Worm (Caenorhabditis elegans) whole organism, L2 larva: ENCODE measurements around the gene H06H21.37.

ENCODE experiments used
- C34F6.9 ChIP-seq: fragments of 150-350 bp; optimal IDR thresholded peaks from 2 replicates; lab custom pipeline; 2014; ENCODE audit warnings: missing biosample characterization, missing genetic modification characterization
- Y55F3AM.14 ChIP-seq: fragments of 200-800 bp; sonication (Bioruptor generic); optimal IDR thresholded peaks from 2 replicates; lab custom pipeline; 2018; ENCODE audit warnings: mild to moderate bottlenecking, missing genetic modification characterization, missing compliant biosample characterization
- ZK546.5 ChIP-seq: sonication (generic microtip); optimal IDR thresholded peaks from 2 replicates; lab custom pipeline; 2017; ENCODE audit warnings: missing biosample characterization, missing genetic modification characterization
- blmp-1 ChIP-seq: sonication (generic microtip); optimal IDR thresholded peaks from 2 replicates; lab custom pipeline; 2017; ENCODE audit warnings: missing genetic modification characterization, mild to moderate bottlenecking, missing compliant biosample characterization, antibody characterized with exemption, moderate library complexity; ENCODE audit not compliant: insufficient read depth
- ceh-16 ChIP-seq: fragments of 150-350 bp; optimal IDR thresholded peaks from 2 replicates; lab custom pipeline; 2014; ENCODE audit warnings: missing biosample characterization, missing genetic modification characterization
- ceh-82 ChIP-seq: fragments of 150-350 bp; optimal IDR thresholded peaks from 2 replicates; lab custom pipeline; 2014; ENCODE audit warnings: missing biosample characterization, missing genetic modification characterization
- crh-2 ChIP-seq: sonication (generic microtip); optimal IDR thresholded peaks from 2 replicates; lab custom pipeline; 2017; ENCODE audit warnings: missing biosample characterization, missing genetic modification characterization
- dmd-4 ChIP-seq: sonication (generic microtip); optimal IDR thresholded peaks from 2 replicates; lab custom pipeline; 2017; ENCODE audit warnings: missing biosample characterization, missing genetic modification characterization
- elt-1 ChIP-seq: fragments of 150-350 bp; optimal IDR thresholded peaks from 2 replicates; lab custom pipeline; 2014; ENCODE audit warnings: missing biosample characterization, missing genetic modification characterization
- elt-3 ChIP-seq: sonication (generic microtip); optimal IDR thresholded peaks from 2 replicates; lab custom pipeline; 2017; ENCODE audit warnings: missing biosample characterization, missing genetic modification characterization
- fos-1 ChIP-seq: fragments of 150-350 bp; optimal IDR thresholded peaks from 2 replicates; lab custom pipeline; 2014; ENCODE audit warnings: missing biosample characterization, missing genetic modification characterization
- gmeb-1 ChIP-seq: fragments of 150-350 bp; optimal IDR thresholded peaks from 2 replicates; lab custom pipeline; 2014; ENCODE audit warnings: missing biosample characterization, missing genetic modification characterization
- lin-11 ChIP-seq: fragments of 150-350 bp; sonication (generic microtip); optimal IDR thresholded peaks from 2 replicates; lab custom pipeline; 2014; ENCODE audit warnings: missing biosample characterization, missing genetic modification characterization, inconsistent platforms, mixed read lengths
- lin-13 ChIP-seq: fragments of 150-350 bp; optimal IDR thresholded peaks from 2 replicates; lab custom pipeline; 2014; ENCODE audit warnings: missing biosample characterization, missing genetic modification reagents, missing genetic modification characterization
- lin-39 ChIP-seq: fragments of 150-350 bp; optimal IDR thresholded peaks from 2 replicates; lab custom pipeline; 2014; ENCODE audit warnings: missing biosample characterization, missing genetic modification reagents, missing genetic modification characterization
- lsy-2 ChIP-seq, 2 experiments: fragments of 150-350 bp in 1 of 2; sonication (generic microtip) in 1 of 2; optimal IDR thresholded peaks; 2 replicates each; lab custom pipeline; 2014 to 2017; ENCODE audit warnings: missing biosample characterization in 2 of 2, missing genetic modification characterization in 2 of 2
- mab-5 ChIP-seq: fragments of 150-350 bp; optimal IDR thresholded peaks from 2 replicates; lab custom pipeline; 2014; ENCODE audit warnings: missing biosample characterization, missing genetic modification characterization
- mbf-1 ChIP-seq: sonication (generic microtip); optimal IDR thresholded peaks from 2 replicates; lab custom pipeline; 2017; ENCODE audit warnings: missing biosample characterization, missing genetic modification characterization
- mdl-1 ChIP-seq, 2 experiments: fragments of 150-350 bp in 1 of 2; sonication (generic microtip) in 1 of 2; optimal IDR thresholded peaks; 2 replicates each; lab custom pipeline; 2017; ENCODE audit warnings: missing biosample characterization in 2 of 2, missing genetic modification characterization in 2 of 2
- nhr-10 ChIP-seq: sonication (generic microtip); optimal IDR thresholded peaks from 2 replicates; lab custom pipeline; 2017; ENCODE audit warnings: missing biosample characterization, missing genetic modification characterization
- nhr-11 ChIP-seq: fragments of 150-350 bp; optimal IDR thresholded peaks from 2 replicates; lab custom pipeline; 2014; ENCODE audit warnings: missing biosample characterization, missing genetic modification characterization
- nhr-12 ChIP-seq: fragments of 150-350 bp; optimal IDR thresholded peaks from 2 replicates; lab custom pipeline; 2014; ENCODE audit warnings: missing biosample characterization, missing genetic modification characterization
- nhr-129 ChIP-seq: fragments of 150-350 bp; optimal IDR thresholded peaks from 2 replicates; lab custom pipeline; 2014; ENCODE audit warnings: missing biosample characterization, missing genetic modification characterization
- nhr-21 ChIP-seq: fragments of 150-350 bp; optimal IDR thresholded peaks from 2 replicates; lab custom pipeline; 2014; ENCODE audit warnings: missing biosample characterization, missing genetic modification characterization
- nhr-23 ChIP-seq: fragments of 150-350 bp; optimal IDR thresholded peaks from 2 replicates; lab custom pipeline; 2014; ENCODE audit warnings: missing biosample characterization, missing genetic modification reagents, missing genetic modification characterization
- nhr-237 ChIP-seq: fragments of 150-350 bp; optimal IDR thresholded peaks from 2 replicates; lab custom pipeline; 2014; ENCODE audit warnings: missing biosample characterization, missing genetic modification characterization
- nhr-6 ChIP-seq: fragments of 150-350 bp; optimal IDR thresholded peaks from 2 replicates; lab custom pipeline; 2014; ENCODE audit warnings: missing biosample characterization, missing genetic modification characterization
- nhr-77 ChIP-seq: fragments of 150-350 bp; optimal IDR thresholded peaks from 2 replicates; lab custom pipeline; 2014; ENCODE audit warnings: missing biosample characterization, missing genetic modification characterization
- sem-4 ChIP-seq: fragments of 150-350 bp; optimal IDR thresholded peaks from 2 replicates; lab custom pipeline; 2014; ENCODE audit warnings: missing biosample characterization, missing genetic modification reagents, missing genetic modification characterization
- skn-1 ChIP-seq: sonication (generic microtip); optimal IDR thresholded peaks from 2 replicates; lab custom pipeline; 2017; ENCODE audit warnings: missing biosample characterization, missing genetic modification characterization
- snpc-4 ChIP-seq: fragments of 150-350 bp; optimal IDR thresholded peaks from 2 replicates; lab custom pipeline; 2014; ENCODE audit warnings: missing biosample characterization, missing genetic modification characterization
- unc-39 ChIP-seq: fragments of 150-350 bp; optimal IDR thresholded peaks from 2 replicates; lab custom pipeline; 2014; ENCODE audit warnings: missing biosample characterization, missing genetic modification characterization
- unc-55 ChIP-seq: fragments of 150-350 bp; sonication (generic microtip); optimal IDR thresholded peaks from 3 replicates; lab custom pipeline; 2014; ENCODE audit warnings: missing biosample characterization, missing genetic modification reagents, missing genetic modification characterization
- unc-62 ChIP-seq: fragments of 150-350 bp; optimal IDR thresholded peaks from 2 replicates; lab custom pipeline; 2014; ENCODE audit warnings: missing biosample characterization, missing genetic modification reagents, missing genetic modification characterization
- ztf-11 ChIP-seq: sonication (generic microtip); optimal IDR thresholded peaks from 2 replicates; lab custom pipeline; 2017; ENCODE audit warnings: missing biosample characterization, missing genetic modification characterization
- ztf-4 ChIP-seq: fragments of 150-350 bp; optimal IDR thresholded peaks from 2 replicates; lab custom pipeline; 2014; ENCODE audit warnings: missing biosample characterization, missing genetic modification characterization

Gene H06H21.37

ce11 chrIV:4827219-4827618 is 17.4 kb upstream of the H06H21.37 start, which contains the start of gene mpz-4:
Gene mpz-4 (minus strand): TSS chrIV:4827319.
- no peak for TF ChIP-seq nhr-12
- no peak for TF ChIP-seq sem-4 (tag; lab: Kevin White, UChicago)
- no peak for TF ChIP-seq unc-55 (GFP tag; lab: Kevin White, UChicago)
- no peak for TF ChIP-seq fos-1 (tag; lab: Kevin White, UChicago)
- TF ChIP-seq Y55F3AM.14 (GFP tag; lab: Kevin White, UChicago) = no peak
- no peak for TF ChIP-seq nhr-6

DNA sequence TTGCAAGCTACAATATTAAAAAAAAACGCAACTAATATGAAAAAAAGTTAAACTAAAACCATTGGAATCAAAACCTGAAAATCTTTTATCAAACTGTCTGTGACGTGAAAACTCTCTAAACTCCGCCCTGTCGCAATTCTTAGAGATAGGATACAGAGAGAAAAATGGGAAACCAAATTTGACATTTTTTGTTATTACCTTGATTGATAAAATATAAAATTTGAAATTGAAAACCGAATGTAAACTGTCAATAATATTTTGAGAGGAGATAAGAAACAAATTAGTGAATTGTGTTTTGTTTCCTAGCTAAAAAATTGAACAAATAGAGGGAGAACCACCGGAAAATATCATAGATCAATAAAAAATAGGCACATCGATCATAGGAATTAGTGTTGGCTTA is 12.1 kb upstream of the H06H21.37 start:
- TF ChIP-seq skn-1 (tag; lab: Kevin White, UChicago) (no peak), ztf-4 (no peak)

DNA sequence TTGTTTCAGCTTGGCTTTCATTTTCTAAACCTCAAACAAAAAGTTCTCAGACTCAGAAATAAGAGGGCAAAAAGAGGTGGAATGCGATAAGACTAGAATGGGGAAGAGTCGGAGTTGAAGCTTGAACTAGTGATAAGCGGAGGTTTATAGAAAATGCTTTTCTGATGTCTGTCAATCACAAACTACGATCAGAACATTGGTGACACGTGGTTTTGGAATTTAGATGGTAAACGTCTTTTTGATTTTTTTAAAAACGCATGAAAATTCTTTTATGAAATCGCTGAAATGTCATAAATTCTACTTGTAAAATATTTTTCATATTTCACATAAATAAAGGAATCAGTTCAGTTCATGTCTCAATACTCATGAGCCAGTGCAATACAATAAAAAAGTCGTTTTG is 11.3 kb upstream of the H06H21.37 start, which contains the start of gene H06H21.8:
H06H21.8 (minus strand) TSS at position 78 of the 400 bp plus-strand sequence.
- no peak for TF ChIP-seq ZK546.5 (tag; lab: Kevin White, UChicago)
- no peak for TF ChIP-seq dmd-4 (tag; lab: Kevin White, UChicago)
- TF ChIP-seq crh-2 (tag; lab: Kevin White, UChicago) = peak; percentile 42
- TF ChIP-seq gmeb-1 (tag; lab: Kevin White, UChicago) = peak; percentile 30
- peak; percentile 31 for TF ChIP-seq fos-1 (tag; lab: Kevin White, UChicago)

DNA sequence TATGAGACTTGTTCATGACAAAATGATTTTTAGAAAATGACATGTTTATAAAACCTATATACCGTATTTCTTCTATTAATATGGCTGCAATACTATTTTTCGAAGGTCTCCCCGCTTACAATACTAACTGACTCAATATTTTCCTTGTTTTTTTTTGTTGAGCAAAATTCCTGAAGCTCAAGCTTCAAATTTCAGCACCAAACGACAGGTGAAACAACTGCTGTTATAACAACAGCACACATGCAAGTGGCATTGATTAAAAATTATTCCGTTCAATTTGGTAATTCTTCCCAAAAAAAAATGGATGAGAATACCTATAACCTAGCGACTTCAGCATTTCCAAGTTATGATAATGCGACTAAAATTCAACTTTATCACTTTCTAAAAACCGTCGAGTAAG is 4.4 kb upstream of the H06H21.37 start, which contains the start of gene srw-94:
srw-94 (plus strand) TSS at position 301 of the 400 bp plus-strand sequence.
- TF ChIP-seq lin-13 (no peak), blmp-1 (tag; lab: Kevin White, UChicago) (no peak), nhr-12 (no peak), nhr-10 (tag; lab: Kevin White, UChicago) (no peak), elt-3 (tag; lab: Kevin White, UChicago) (no peak), nhr-21 (tag; lab: Kevin White, UChicago) (no peak), lin-11 (tag; lab: Kevin White, UChicago) (no peak), unc-62 (GFP tag; lab: Kevin White, UChicago) (no peak), nhr-11 (tag; lab: Kevin White, UChicago) (no peak), ztf-11 (no peak), mab-5 (no peak), elt-1 (tag; lab: Kevin White, UChicago) (no peak), nhr-129 (tag; lab: Kevin White, UChicago) (no peak), mbf-1 (tag; lab: Kevin White, UChicago) (no peak), nhr-23 (tag; lab: Kevin White, UChicago) (no peak), mdl-1 (tag; optimal IDR thresholded peaks at IDR 0.05; lab: Kevin White, UChicago) (no peak), snpc-4 (tag; lab: Kevin White, UChicago) (no peak), lsy-2 (tag; optimal IDR thresholded peaks at IDR 0.05; lab: Kevin White, UChicago) (no peak), nhr-237 (tag; lab: Kevin White, UChicago) (no peak), C34F6.9 (tag; lab: Kevin White, UChicago) (no peak)

- no peak for TF ChIP-seq mbf-1 (tag; lab: Kevin White, UChicago)
- TF ChIP-seq nhr-77 (tag; lab: Kevin White, UChicago) = no peak
- no peak for TF ChIP-seq unc-39 (tag; lab: Kevin White, UChicago)
- TF ChIP-seq ceh-82 (tag; lab: Kevin White, UChicago) = no peak
- no peak for TF ChIP-seq lin-39 (tag; lab: Kevin White, UChicago)
- no peak for TF ChIP-seq lin-13
- no peak for TF ChIP-seq nhr-11 (tag; lab: Kevin White, UChicago)
- TF ChIP-seq ceh-16 (tag; lab: Kevin White, UChicago) = no peak
- no peak for TF ChIP-seq blmp-1 (tag; lab: Kevin White, UChicago)
Observed at ce11 chrIV:4811863-4812262, 2.1 kb upstream of the H06H21.37 start, which contains the start of gene srw-95. Gene srw-95 (plus strand): TSS chrIV:4812075.
